Worm (Caenorhabditis elegans): ENCODE measurements around the gene nhr-118.

The nhr-118 gene

DNA sequence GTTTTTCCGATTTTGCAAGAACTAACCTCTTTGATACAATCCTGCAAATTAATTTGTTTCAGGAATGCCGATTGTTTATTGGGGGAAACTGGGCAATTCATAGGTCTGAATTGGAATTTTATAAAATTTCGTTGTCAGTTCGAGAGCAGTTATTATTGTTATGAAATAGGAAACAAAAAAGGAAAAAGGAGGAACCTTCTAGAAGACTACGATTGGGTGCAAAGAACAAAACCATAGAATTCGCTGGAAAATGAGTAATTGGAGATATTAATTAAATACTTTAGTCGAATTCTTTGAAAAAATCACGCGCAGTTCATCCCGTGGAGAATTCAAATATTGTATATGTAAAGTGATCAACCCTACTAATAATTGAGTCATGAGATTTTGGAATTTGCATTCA lies 20.2 kb upstream of the nhr-118 start, which contains the start of gene F13A2.9:
Gene F13A2.9, minus strand, starts transcription at position 101 of the 400 bp plus-strand sequence.
- no peak for TF ChIP-seq unc-62 (GFP tag; optimal IDR thresholded peaks at IDR 0.05)

DNA sequence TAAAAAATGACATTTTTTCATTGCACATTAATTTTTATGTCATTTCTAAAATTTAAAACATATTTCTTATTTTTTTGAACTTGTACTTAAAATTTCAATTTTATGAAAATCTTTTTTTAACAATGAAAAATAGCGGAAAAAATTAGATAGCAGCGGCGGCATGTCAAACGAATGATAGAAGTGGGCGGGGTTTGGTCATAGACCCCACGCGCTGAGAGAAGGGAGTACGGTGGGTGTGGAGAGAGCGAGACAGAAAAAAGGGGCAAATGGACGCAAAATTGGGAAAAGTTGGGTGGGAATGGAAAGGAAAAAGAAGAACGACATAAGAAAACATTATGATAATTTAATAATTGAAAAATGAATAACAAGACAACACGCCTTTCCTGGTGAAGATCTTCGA lies 19.7 kb upstream of the nhr-118 start:
- TF ChIP-seq unc-62 (GFP tag; optimal IDR thresholded peaks at IDR 0.05): no peak

DNA sequence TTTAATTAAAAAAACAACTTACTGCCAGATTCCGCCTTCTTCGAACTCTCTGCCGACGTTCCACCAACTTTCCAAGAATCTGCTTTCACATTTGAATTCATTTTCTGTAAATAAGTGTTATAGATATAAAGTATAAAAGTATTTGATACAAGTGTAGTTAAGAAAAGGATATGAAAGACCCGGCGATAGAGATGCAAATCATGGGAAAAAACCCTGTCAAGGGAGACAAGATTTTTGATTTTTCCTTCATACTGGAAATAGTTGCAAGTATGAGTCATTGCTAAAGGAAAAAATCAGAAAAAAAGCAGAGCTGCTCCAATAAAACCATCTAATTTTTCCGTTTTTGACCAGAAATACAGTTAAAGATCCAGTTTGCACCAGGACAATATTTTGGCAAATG lies 11.4 kb upstream of the nhr-118 start, which contains the start of gene F13A2.3:
Gene F13A2.3, minus strand, starts transcription at position 101 of the 400 bp plus-strand sequence.
- TF ChIP-seq unc-62 (GFP tag; optimal IDR thresholded peaks at IDR 0.05): no peak

DNA sequence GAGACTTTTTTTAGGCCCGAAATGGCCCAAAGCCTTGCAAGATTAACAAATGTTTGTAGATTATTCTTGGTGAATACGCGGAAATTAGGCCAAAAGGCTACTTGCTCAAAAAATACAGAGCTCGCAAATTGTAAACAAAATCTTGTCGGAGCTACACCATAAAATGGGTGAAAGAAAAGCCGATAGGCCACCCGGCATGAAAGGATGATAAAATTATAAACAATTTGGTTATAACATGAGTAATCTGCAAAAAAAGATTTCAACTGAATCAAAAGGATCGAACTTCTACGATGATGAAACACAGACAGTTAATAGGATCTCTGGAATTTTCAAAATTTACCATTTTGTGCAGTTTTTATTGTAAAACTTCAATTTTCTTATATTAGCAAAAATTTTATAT lies 9.5 kb upstream of the nhr-118 start:
- no peak for TF ChIP-seq unc-62 (GFP tag; optimal IDR thresholded peaks at IDR 0.05)

DNA sequence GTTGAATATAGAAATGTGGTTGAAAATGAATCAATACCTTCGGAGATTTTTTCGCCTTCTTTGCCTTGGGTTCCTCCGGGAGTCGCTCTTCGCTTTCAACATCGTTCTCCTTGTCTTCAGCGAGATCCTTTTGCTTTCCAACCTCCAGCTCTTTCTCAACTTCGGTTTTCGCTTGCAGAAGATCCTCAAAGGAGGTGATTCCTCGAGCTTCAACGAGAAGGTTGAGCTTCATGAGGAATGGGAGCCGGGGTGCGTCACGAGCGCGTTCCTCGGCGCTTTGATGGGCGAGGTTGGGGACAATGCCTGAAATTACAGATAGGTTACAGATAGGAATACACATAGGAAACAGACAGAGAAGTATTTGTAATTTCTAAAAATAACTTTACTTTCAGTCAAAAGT lies 8.7 kb upstream of the nhr-118 start:
- no peak for TF ChIP-seq unc-62 (GFP tag; optimal IDR thresholded peaks at IDR 0.05)

DNA sequence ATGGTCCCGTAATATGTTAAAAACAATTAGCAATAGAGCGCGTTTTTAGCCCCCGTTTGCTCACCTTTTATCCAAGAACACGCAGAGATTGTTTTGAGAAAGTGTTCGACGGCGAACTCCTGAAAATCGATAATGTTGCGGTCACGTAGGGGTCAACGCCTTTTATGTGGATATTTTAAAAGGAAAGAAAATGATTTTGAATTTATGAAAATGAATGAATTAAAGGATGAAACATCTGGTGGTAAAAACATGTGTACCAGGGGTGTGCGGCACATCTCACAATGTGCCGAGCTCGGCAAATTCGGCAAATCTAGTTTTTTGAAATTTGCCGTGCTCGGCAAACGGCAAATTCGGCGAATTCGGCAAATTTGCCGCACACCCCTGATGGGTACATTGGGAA lies 7.5 kb upstream of the nhr-118 start, which contains the start of gene F13A2.4:
Gene F13A2.4, minus strand, starts transcription at position 101 of the 400 bp plus-strand sequence.
- no peak for TF ChIP-seq unc-62 (GFP tag; optimal IDR thresholded peaks at IDR 0.05)

DNA sequence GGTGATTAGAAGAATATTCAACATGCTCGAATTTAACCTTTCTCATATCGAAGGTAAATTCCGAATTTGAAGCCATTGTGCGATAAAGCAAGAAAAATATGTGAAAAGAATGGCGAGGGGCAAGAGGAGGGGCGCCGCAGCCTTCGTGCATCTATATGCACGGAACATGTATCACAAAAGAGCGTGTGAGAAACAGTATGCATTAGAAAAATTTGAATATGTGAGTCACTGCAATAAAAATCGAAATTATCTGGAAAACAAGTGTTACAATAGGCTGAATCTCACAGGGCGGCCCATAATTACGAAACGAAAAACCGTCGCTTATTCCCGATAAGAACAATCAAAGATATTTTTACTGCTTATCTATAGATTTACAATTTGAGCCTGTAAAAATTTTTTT lies 5.8 kb upstream of the nhr-118 start, which contains the start of gene F13A2.5:
Gene F13A2.5, minus strand, starts transcription at position 101 of the 400 bp plus-strand sequence.
- no peak for TF ChIP-seq unc-62 (GFP tag; optimal IDR thresholded peaks at IDR 0.05)

DNA sequence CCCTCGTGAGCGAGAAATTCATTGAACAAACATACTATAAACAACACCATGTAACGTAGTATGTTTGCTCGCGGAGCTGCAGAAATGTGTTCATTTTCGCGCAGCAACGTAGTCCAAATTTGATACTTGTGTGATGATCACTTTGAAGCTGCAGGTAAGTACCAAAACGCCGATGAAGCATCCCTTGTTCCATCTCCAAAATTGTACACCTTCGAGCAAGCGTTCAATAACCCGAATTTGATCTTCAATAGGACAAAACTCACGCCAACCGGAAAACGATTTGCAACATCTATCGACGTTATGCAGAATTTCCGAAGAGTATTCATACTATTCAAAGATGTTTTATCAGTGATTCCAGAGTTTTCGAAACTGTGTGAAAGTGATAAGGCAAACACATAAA lies 3.0 kb downstream of the nhr-118 start, which contains the start of gene Y47D7A.3:
Gene Y47D7A.3, plus strand, starts transcription at position 301 of the 400 bp plus-strand sequence.
- TF ChIP-seq unc-62 (GFP tag; optimal IDR thresholded peaks at IDR 0.05): no peak

DNA sequence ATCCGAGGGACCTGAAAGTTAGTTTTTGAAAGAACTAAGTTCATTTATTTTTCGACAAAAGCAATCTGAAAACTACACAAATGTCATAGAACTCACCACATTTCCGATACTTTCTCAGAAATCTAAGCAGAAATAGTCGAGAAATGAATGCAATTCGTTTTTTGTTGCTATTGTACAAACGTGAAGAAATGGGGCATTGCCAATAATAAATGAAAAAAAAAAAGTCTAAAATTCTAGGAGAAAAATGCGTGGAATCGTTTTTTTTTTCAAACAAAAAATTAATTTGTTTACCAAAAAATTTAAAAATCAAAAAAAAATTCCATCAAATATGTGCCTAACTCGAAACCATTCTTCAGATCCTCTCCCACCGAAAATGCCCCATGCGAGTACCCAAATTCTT lies 4.1 kb downstream of the nhr-118 start, which contains the start of gene Y47D7A.17:
Gene Y47D7A.17, minus strand, starts transcription at position 101 of the 400 bp plus-strand sequence.
- TF ChIP-seq unc-62 (GFP tag; optimal IDR thresholded peaks at IDR 0.05): no peak

DNA sequence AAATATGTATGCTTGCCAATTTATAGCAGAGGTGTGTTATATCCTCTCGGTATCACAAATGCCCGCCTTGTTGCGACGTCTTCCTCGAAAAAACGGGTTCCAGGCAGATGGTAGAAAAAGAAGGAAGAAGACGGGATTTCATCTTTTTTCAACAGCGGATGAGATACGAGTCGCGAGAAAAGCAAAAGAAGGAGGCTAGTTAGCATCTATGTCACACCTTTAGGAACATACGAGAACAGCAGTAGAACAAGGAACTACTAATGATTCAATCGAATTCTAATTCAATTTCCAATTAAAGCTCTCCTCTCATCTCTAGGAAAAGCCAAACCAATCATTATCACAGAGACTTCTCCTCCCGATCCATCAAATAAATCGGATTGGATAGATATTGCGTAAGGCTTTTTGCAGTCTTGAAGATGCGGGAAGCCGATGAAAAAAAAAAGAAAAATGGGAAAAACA lies 7.0 kb downstream of the nhr-118 start, which contains the start of gene grl-5:
Gene grl-5, minus strand, starts transcription at position 51 of the 459 bp plus-strand sequence.
- TF ChIP-seq unc-62 (GFP tag; optimal IDR thresholded peaks at IDR 0.05): no peak

DNA sequence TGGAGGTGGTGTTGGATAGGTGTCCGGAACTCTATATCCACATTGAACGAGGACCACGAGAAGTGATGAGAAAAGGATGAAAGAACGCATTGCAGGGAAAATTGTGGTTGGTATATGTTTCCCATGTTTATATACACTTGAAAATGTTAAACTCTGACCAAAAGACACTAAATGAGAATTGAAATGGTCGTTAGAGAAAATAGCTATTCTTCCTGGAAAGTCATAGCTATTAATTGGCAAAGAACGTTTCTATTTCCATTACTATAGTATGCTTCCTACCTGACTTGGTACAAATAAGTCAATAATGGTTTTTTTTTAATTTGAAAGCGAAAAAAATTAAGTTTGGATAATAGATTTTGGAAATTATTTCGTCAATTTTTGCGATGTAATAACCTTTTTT lies 9.1 kb downstream of the nhr-118 start, which contains the start of gene Y47D7A.18:
Gene Y47D7A.18, minus strand, starts transcription at position 101 of the 400 bp plus-strand sequence.
- no peak for TF ChIP-seq unc-62 (GFP tag; optimal IDR thresholded peaks at IDR 0.05)

DNA sequence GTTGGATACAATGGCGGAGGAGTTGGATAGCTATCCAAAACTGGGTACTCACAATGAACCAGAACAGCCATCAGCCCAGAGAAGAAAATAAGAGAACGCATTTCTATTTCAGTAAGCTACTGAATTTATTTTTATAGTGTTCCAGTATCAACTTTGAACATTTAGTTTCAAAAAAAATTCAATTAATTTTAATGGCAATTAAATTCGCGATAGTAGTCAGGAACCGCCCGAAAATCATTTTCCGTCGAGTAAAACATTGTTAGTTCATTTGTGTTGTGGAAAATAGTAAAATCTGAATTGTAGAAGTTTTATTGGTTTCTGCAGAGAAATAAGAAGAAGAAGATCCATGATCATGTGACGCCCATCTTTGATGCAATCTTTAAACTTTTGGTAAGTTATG lies 10.5 kb downstream of the nhr-118 start, which contains the start of gene Y47D7A.6:
Gene Y47D7A.6, minus strand, starts transcription at position 101 of the 400 bp plus-strand sequence.
- TF ChIP-seq unc-62 (GFP tag; optimal IDR thresholded peaks at IDR 0.05): no peak

DNA sequence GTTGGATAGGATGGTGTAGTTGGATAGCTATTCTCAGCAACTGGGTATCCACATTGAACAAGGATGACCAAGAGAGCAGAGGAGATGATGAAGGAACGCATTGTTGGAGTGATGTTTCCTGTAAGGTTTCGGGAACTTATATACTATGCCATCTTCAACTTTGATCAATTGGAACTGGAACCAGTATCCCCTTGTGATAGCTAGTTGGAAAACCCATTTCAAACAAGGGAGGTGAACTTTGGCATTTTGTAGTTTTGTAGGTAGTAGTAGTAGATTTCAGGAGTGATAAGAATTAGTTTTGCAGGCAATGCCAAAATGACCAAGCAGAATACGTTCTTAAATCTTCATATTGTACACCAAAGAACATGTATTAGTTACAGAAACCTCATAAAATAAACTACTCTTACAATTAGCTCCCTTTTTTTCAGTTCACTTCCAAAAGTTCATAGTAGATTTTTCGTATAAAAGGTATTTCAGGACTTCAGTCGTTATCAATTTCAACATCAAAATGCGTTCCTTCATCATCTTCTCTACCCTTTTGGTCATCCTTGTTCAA lies 12.2 kb downstream of the nhr-118 start, which contains the start of the genes Y47D7A.7 and Y47D7A.2:
Gene Y47D7A.7, minus strand, starts transcription at position 101 of the 556 bp plus-strand sequence.
Gene Y47D7A.2, plus strand, starts transcription at position 506 of the 556 bp plus-strand sequence.
- no peak for TF ChIP-seq unc-62 (GFP tag; optimal IDR thresholded peaks at IDR 0.05)

DNA sequence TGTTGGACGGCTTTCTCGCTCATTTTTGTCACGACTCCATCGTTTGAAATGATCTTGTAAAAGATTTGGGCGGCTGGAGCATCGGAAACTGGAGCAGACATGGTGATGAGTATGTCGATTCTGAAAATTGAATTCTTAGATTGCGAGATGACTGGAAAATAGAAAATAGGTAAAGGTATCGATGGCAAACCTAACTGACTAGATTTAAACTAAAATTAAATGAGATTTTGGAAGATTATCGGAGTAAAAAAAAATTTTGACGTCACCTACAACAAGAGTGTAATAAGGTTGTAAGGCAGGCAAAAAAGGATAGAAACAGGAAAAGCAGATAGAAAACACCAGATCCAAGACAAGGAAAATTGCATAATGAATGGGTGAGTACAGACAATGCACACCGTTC lies 13.9 kb downstream of the nhr-118 start, which contains the start of gene skr-14:
Gene skr-14, minus strand, starts transcription at position 101 of the 400 bp plus-strand sequence.
- TF ChIP-seq unc-62 (GFP tag; optimal IDR thresholded peaks at IDR 0.05): no peak

DNA sequence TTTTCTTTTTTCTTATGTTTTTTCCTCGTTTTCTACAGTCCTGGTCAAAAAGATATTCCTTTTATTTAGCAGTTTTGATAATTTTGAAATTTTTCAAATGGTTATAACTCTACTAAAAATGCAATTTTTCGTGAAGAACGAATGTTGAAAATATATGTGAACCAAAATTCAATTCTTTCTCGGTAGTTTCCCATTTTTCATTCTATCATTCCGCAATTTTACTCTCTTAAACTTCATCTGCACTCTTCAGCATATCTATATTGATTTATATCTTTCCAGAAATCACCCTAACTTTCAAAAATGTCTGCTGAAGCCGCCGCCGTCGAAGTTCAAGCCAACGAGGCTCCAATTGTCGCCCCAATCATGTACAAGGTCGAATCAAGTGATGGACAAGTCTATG lies 14.5 kb downstream of the nhr-118 start, which contains the start of gene skr-7:
Gene skr-7, plus strand, starts transcription at position 301 of the 400 bp plus-strand sequence.
- TF ChIP-seq unc-62 (GFP tag; optimal IDR thresholded peaks at IDR 0.05): no peak

DNA sequence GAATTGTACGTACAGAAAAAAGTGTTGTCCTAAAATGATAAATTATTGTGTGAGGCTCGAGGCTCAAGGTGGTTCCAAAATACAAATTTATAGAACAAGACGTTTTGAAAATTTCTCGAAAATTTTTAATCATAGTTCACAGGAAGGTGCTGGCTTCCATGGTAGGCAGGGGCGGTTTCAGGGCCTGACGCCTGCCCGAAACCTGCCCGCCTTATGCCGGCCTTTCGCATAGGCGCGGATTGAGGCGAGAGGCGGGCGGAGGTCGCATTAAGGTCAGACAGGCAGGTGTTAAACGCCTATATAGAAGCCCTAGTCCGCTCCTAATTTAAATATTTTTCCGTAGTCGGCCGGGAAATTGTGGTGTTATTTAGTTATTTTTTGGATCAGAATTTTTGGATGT lies 15.5 kb downstream of the nhr-118 start:
- TF ChIP-seq unc-62 (GFP tag; optimal IDR thresholded peaks at IDR 0.05): no peak

All from whole organism, dauer.